Fruit fly (Drosophila melanogaster): ENCODE data around the gene HIP-R.

The HIP-R gene

dm6 chrX:3747566-3747965 is 42.2 kb upstream of the HIP-R start:
- TF ChIP-seq CG8478 (optimal IDR thresholded peaks at IDR 0.05) (no peak), EcR (GFP tag; optimal IDR thresholded peaks at IDR 0.05) (no peak), Dll (optimal IDR thresholded peaks at IDR 0.05) (no peak), usp (GFP tag; optimal IDR thresholded peaks at IDR 0.05) (no peak), psq (optimal IDR thresholded peaks at IDR 0.05) (no peak), pan (optimal IDR thresholded peaks at IDR 0.05) (no peak)

- no peak for TF ChIP-seq Dll (optimal IDR thresholded peaks at IDR 0.05)
- TF ChIP-seq CG8478 (optimal IDR thresholded peaks at IDR 0.05), result no peak
- TF ChIP-seq psq (optimal IDR thresholded peaks at IDR 0.05), result no peak
- TF ChIP-seq pan (optimal IDR thresholded peaks at IDR 0.05), result no peak
- TF ChIP-seq EcR (GFP tag; optimal IDR thresholded peaks at IDR 0.05), result no peak
Measured at dm6 chrX:3748248-3748647, 41.5 kb upstream of the HIP-R start.

dm6 chrX:3748741-3749484 is 40.9 kb upstream of the HIP-R start:
- TF ChIP-seq Dll (optimal IDR thresholded peaks at IDR 0.05) (peak; percentile 95), usp (GFP tag; optimal IDR thresholded peaks at IDR 0.05) (no peak), CG8478 (optimal IDR thresholded peaks at IDR 0.05) (peak; percentile 17)

- no peak for TF ChIP-seq EcR (GFP tag; optimal IDR thresholded peaks at IDR 0.05)
- TF ChIP-seq psq (optimal IDR thresholded peaks at IDR 0.05), result no peak
- no peak for TF ChIP-seq pan (optimal IDR thresholded peaks at IDR 0.05)
- no peak for TF ChIP-seq CG8478 (optimal IDR thresholded peaks at IDR 0.05)
- TF ChIP-seq usp (GFP tag; optimal IDR thresholded peaks at IDR 0.05), result no peak
- no peak for TF ChIP-seq Dll (optimal IDR thresholded peaks at IDR 0.05)
Measured at dm6 chrX:3750232-3751075, 39.3 kb upstream of the HIP-R start.

- TF ChIP-seq Dll (optimal IDR thresholded peaks at IDR 0.05) (no peak), psq (optimal IDR thresholded peaks at IDR 0.05) (no peak), usp (GFP tag; optimal IDR thresholded peaks at IDR 0.05) (no peak), CG8478 (optimal IDR thresholded peaks at IDR 0.05) (no peak), EcR (GFP tag; optimal IDR thresholded peaks at IDR 0.05) (no peak), pan (optimal IDR thresholded peaks at IDR 0.05) (no peak)
Measured at dm6 chrX:3761318-3762081, 28.3 kb upstream of the HIP-R start.

- TF ChIP-seq usp (GFP tag; optimal IDR thresholded peaks at IDR 0.05), result no peak
- no peak for TF ChIP-seq EcR (GFP tag; optimal IDR thresholded peaks at IDR 0.05)
- no peak for TF ChIP-seq psq (optimal IDR thresholded peaks at IDR 0.05)
- no peak for TF ChIP-seq pan (optimal IDR thresholded peaks at IDR 0.05)
- no peak for TF ChIP-seq Dll (optimal IDR thresholded peaks at IDR 0.05)
- no peak for TF ChIP-seq CG8478 (optimal IDR thresholded peaks at IDR 0.05)
Measured at dm6 chrX:3762441-3762840, 27.3 kb upstream of the HIP-R start.

dm6 chrX:3762914-3763489 is 26.8 kb upstream of the HIP-R start:
- TF ChIP-seq psq (optimal IDR thresholded peaks at IDR 0.05) (no peak), pan (optimal IDR thresholded peaks at IDR 0.05) (no peak), usp (GFP tag; optimal IDR thresholded peaks at IDR 0.05) (no peak), Dll (optimal IDR thresholded peaks at IDR 0.05) (no peak)

dm6 chrX:3764223-3764622 is 25.5 kb upstream of the HIP-R start:
- TF ChIP-seq EcR (GFP tag; optimal IDR thresholded peaks at IDR 0.05) (no peak), usp (GFP tag; optimal IDR thresholded peaks at IDR 0.05) (no peak), CG8478 (optimal IDR thresholded peaks at IDR 0.05) (no peak), pan (optimal IDR thresholded peaks at IDR 0.05) (no peak), Dll (optimal IDR thresholded peaks at IDR 0.05) (no peak), psq (optimal IDR thresholded peaks at IDR 0.05) (no peak)

- TF ChIP-seq Dll (optimal IDR thresholded peaks at IDR 0.05) (no peak), usp (GFP tag; optimal IDR thresholded peaks at IDR 0.05) (no peak), pan (optimal IDR thresholded peaks at IDR 0.05) (no peak), CG8478 (optimal IDR thresholded peaks at IDR 0.05) (no peak), EcR (GFP tag; optimal IDR thresholded peaks at IDR 0.05) (no peak), psq (optimal IDR thresholded peaks at IDR 0.05) (no peak)
Measured at dm6 chrX:3767085-3767484, 22.7 kb upstream of the HIP-R start.

dm6 chrX:3768202-3768601 is 21.6 kb upstream of the HIP-R start:
- TF ChIP-seq EcR (GFP tag; optimal IDR thresholded peaks at IDR 0.05) (no peak), pan (optimal IDR thresholded peaks at IDR 0.05) (no peak), CG8478 (optimal IDR thresholded peaks at IDR 0.05) (no peak)

- TF ChIP-seq usp (GFP tag; optimal IDR thresholded peaks at IDR 0.05) (no peak), Dll (optimal IDR thresholded peaks at IDR 0.05) (no peak), pan (optimal IDR thresholded peaks at IDR 0.05) (no peak), CG8478 (optimal IDR thresholded peaks at IDR 0.05) (no peak), psq (optimal IDR thresholded peaks at IDR 0.05) (no peak), EcR (GFP tag; optimal IDR thresholded peaks at IDR 0.05) (no peak)
Measured at dm6 chrX:3772434-3772810, 17.3 kb upstream of the HIP-R start.
